Fruit fly (Drosophila melanogaster): ENCODE results near the gene bowl.

The bowl gene

DNA sequence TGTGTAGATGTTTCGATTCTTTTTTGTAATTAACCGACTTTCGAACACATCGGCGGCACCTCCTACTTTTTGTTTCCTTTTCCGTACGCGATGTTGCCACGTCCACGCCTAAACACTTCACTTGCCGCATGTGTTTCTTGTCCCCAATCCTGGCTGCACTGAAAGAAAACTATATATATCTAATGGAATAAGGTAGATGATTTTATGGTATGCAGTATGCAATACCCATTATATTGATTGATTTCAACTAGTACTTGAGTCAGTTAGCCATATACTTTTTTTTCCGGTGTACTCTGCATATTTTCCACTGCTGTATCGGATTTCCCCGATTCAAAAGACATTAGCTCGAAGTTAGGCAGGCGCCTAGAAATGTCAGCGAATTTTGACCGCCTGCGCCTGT, 47.4 kb downstream of the bowl start:
- TF ChIP-seq CG10267 (tag; optimal IDR thresholded peaks at IDR 0.05) (peak; percentile 33), prd (optimal IDR thresholded peaks at IDR 0.05) (no peak), prd (GFP tag; IDR thresholded peaks at IDR 0.05) (peak; percentile 76), CG11093 (GFP tag; IDR thresholded peaks at IDR 0.05) (0 out of 3 replicates have a peak, but pooled peaks have one; percentile 34), twi (tag; optimal IDR thresholded peaks at IDR 0.05) (peak; percentile 94), zen (tag; optimal IDR thresholded peaks at IDR 0.05) (peak; percentile 74), Six4 (GFP tag; optimal IDR thresholded peaks at IDR 0.05) (peak; percentile 33), CG4424 (GFP tag; optimal IDR thresholded peaks at IDR 0.05) (peak; percentile 15), CG2202 (tag; optimal IDR thresholded peaks at IDR 0.05) (peak; percentile 16), zf30C (GFP tag; optimal IDR thresholded peaks at IDR 0.05) (peak; percentile 88), cg (GFP tag; optimal IDR thresholded peaks at IDR 0.05) (peak; percentile 4), az2 (GFP tag; optimal IDR thresholded peaks at IDR 0.05) (peak; percentile 17), dmrt11E (tag; optimal IDR thresholded peaks at IDR 0.05) (peak; percentile 81), dan (GFP tag; IDR thresholded peaks at IDR 0.05) (peak; percentile 33; the same call in 1 of the 2 replicates), gem (tag; optimal IDR thresholded peaks at IDR 0.05) (peak; percentile 42), Hr51 (GFP tag; optimal IDR thresholded peaks at IDR 0.05) (no peak), CG17829 (tag; optimal IDR thresholded peaks at IDR 0.05) (peak; percentile 60), nmo (GFP tag; optimal IDR thresholded peaks at IDR 0.05) (peak; percentile 11), Opbp (GFP tag; IDR thresholded peaks at IDR 0.05; ENCODE audit: partially characterized antibody) (no peak), Fer2 (tag; optimal IDR thresholded peaks at IDR 0.05) (no peak), NC2β (GFP tag; optimal IDR thresholded peaks at IDR 0.05) (peak; percentile 14), CG6689 (GFP tag; IDR thresholded peaks at IDR 0.05) (peak; percentile 42; the same call in 1 of the 2 replicates), CG9727 (GFP tag; optimal IDR thresholded peaks at IDR 0.05) (peak; percentile 72), Camta (GFP tag; optimal IDR thresholded peaks at IDR 0.05) (peak; percentile 3), CG8924 (tag; optimal IDR thresholded peaks at IDR 0.05) (peak; percentile 21), Asciz (GFP tag; optimal IDR thresholded peaks at IDR 0.05) (no peak), CG13775 (GFP tag; optimal IDR thresholded peaks at IDR 0.05) (peak; percentile 10), Lpt (GFP tag; optimal IDR thresholded peaks at IDR 0.05) (no peak), hth (optimal IDR thresholded peaks at IDR 0.05) (no peak), kah (GFP tag; optimal IDR thresholded peaks at IDR 0.05) (no peak), CG2712 (tag; optimal IDR thresholded peaks at IDR 0.05) (peak; percentile 60), CG7556 (GFP tag; optimal IDR thresholded peaks at IDR 0.05) (no peak), CG15696 (tag; optimal IDR thresholded peaks at IDR 0.05) (peak; percentile 80), lilli (GFP tag; optimal IDR thresholded peaks at IDR 0.05) (peak; percentile 12), luna (GFP tag; optimal IDR thresholded peaks at IDR 0.05) (no peak), CG10209 (GFP tag; optimal IDR thresholded peaks at IDR 0.05) (peak; percentile 17), aop (GFP tag; IDR thresholded peaks at IDR 0.05) (no peak), D (optimal IDR thresholded peaks at IDR 0.05) (no peak), D (GFP tag; optimal IDR thresholded peaks at IDR 0.05) (peak; percentile 3), CG10979 (tag; optimal IDR thresholded peaks at IDR 0.05) (peak; percentile 32), Hsf (GFP tag; optimal IDR thresholded peaks at IDR 0.05) (peak; percentile 19), pan (optimal IDR thresholded peaks at IDR 0.05) (no peak), pan (GFP tag; optimal IDR thresholded peaks at IDR 0.05 in 1 of 2, IDR thresholded peaks at IDR 0.05 in 1 of 2) (peak in 1 of 2 experiments; percentile 19), CG4404 (GFP tag; IDR thresholded peaks at IDR 0.05) (peak; percentile 71), CG4328 (GFP tag; optimal IDR thresholded peaks at IDR 0.05) (no peak), ara (GFP tag; IDR thresholded peaks at IDR 0.05) (peak; percentile 66), chn (GFP tag; optimal IDR thresholded peaks at IDR 0.05) (peak; percentile 47), row (GFP tag; IDR thresholded peaks at IDR 0.05) (peak; percentile 49; the same call in 2 of the 3 replicates), CG17361 (GFP tag; IDR thresholded peaks at IDR 0.05) (0 out of 3 replicates have a peak, but pooled peaks have one; percentile 26), CG16815 (GFP tag; optimal IDR thresholded peaks at IDR 0.05) (peak; percentile 22), CG1603 (tag; optimal IDR thresholded peaks at IDR 0.05) (peak; percentile 60)

All from whole organism, embryonic.